Worm (Caenorhabditis elegans): ENCODE data around the gene nurf-1.

ce11 chrII:14410768-14411167 is 20.3 kb downstream of the nurf-1 start, which contains the start of gene dsb-2:
- peak; percentile 11 for TF ChIP-seq W03F9.2 (tag; optimal IDR thresholded peaks at IDR 0.05)
- TF ChIP-seq him-1 (tag; optimal IDR thresholded peaks at IDR 0.05): no peak
- no peak for TF ChIP-seq dao-5 (tag; optimal IDR thresholded peaks at IDR 0.05)

Data from whole organism, L4/young adult.